Worm (Caenorhabditis elegans): ENCODE data around the gene hex-2.

DNA sequence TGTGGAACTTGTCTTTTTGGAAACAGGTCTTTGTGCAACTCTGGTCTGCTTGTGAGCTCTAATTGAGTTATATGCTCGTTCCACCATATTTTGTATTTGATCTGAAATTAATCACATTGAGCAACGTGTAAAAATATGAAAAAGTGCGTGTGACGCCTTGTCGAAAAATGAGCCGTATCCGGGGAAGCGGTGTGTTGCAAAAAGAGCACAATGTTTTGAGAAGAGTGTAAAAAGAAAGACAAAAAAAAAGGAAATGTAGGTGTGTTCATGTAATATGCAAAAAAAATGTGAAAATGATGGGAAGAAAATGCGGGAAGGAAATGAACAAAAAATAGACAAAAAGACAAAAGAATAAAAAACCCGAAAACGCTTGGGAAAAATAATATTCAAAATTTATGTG is 23.5 kb upstream of the hex-2 start, which contains the start of gene acy-4:
- TF ChIP-seq him-1 (tag; optimal IDR thresholded peaks at IDR 0.05) (no peak), dao-5 (tag; optimal IDR thresholded peaks at IDR 0.05) (no peak), W03F9.2 (tag; optimal IDR thresholded peaks at IDR 0.05) (no peak)
